Worm (Caenorhabditis elegans): Measurements from ENCODE around the gene vhp-1.

Gene vhp-1

ce11 chrII:5341573-5341972 is 18.5 kb downstream of the vhp-1 start:
- TF ChIP-seq ama-1 (optimal IDR thresholded peaks at IDR 0.05) (no peak), hmbx-1 (tag; optimal IDR thresholded peaks at IDR 0.05) (no peak), tbx-37 (GFP tag; conservative IDR thresholded peaks at IDR 0.05) (no peak), ets-7 (tag; optimal IDR thresholded peaks at IDR 0.05) (no peak), aly-1 (tag; optimal IDR thresholded peaks at IDR 0.05) (no peak), scrt-1 (GFP tag; IDR thresholded peaks at IDR 0.05) (no peak), hmg-4 (GFP tag; optimal IDR thresholded peaks at IDR 0.05) (no peak), F13C5.2 (tag; optimal IDR thresholded peaks at IDR 0.05) (no peak), sea-1 (GFP tag; conservative IDR thresholded peaks at IDR 0.05) (no peak), pes-1 (GFP tag; IDR thresholded peaks at IDR 0.05) (no peak), ceh-36 (tag; optimal IDR thresholded peaks at IDR 0.05) (no peak), tra-4 (tag; optimal IDR thresholded peaks at IDR 0.05) (no peak), ceh-13 (GFP tag; optimal IDR thresholded peaks at IDR 0.05) (no peak), tbx-11 (GFP tag; IDR thresholded peaks at IDR 0.05) (no peak), B0310.2 (tag; optimal IDR thresholded peaks at IDR 0.05) (no peak), flt-1 (GFP tag; IDR thresholded peaks at IDR 0.05) (no peak), hnd-1 (tag; optimal IDR thresholded peaks at IDR 0.05) (no peak)

- no peak for TF ChIP-seq hnd-1 (tag; optimal IDR thresholded peaks at IDR 0.05)
- no peak for TF ChIP-seq hmbx-1 (tag; optimal IDR thresholded peaks at IDR 0.05)
- TF ChIP-seq F13C5.2 (tag; optimal IDR thresholded peaks at IDR 0.05), result no peak
- no peak for TF ChIP-seq tbx-11 (GFP tag; IDR thresholded peaks at IDR 0.05)
- TF ChIP-seq ets-7 (tag; optimal IDR thresholded peaks at IDR 0.05), result no peak
- TF ChIP-seq flt-1 (GFP tag; IDR thresholded peaks at IDR 0.05), result no peak
- no peak for TF ChIP-seq ceh-13 (GFP tag; optimal IDR thresholded peaks at IDR 0.05)
- TF ChIP-seq hmg-4 (GFP tag; optimal IDR thresholded peaks at IDR 0.05), result no peak
- no peak for TF ChIP-seq pes-1 (GFP tag; IDR thresholded peaks at IDR 0.05)
- no peak for TF ChIP-seq aly-1 (tag; optimal IDR thresholded peaks at IDR 0.05)
- no peak for TF ChIP-seq B0310.2 (tag; optimal IDR thresholded peaks at IDR 0.05)
Measured at ce11 chrII:5342412-5342811, 19.3 kb downstream of the vhp-1 start.

ce11 chrII:5344775-5345174 is 21.7 kb downstream of the vhp-1 start, which contains the start of gene F09E5.14:
TSS of gene F09E5.14 (minus strand) at chrII:5344875.
- TF ChIP-seq ceh-36 (tag; optimal IDR thresholded peaks at IDR 0.05) (no peak), hmbx-1 (tag; optimal IDR thresholded peaks at IDR 0.05) (no peak), ets-7 (tag; optimal IDR thresholded peaks at IDR 0.05) (no peak), aly-1 (tag; optimal IDR thresholded peaks at IDR 0.05) (no peak), tbx-37 (GFP tag; conservative IDR thresholded peaks at IDR 0.05) (no peak), B0310.2 (tag; optimal IDR thresholded peaks at IDR 0.05) (no peak), ceh-13 (GFP tag; optimal IDR thresholded peaks at IDR 0.05) (no peak), F13C5.2 (tag; optimal IDR thresholded peaks at IDR 0.05) (no peak), hmg-4 (GFP tag; optimal IDR thresholded peaks at IDR 0.05) (no peak), hnd-1 (tag; optimal IDR thresholded peaks at IDR 0.05) (no peak), sea-1 (GFP tag; conservative IDR thresholded peaks at IDR 0.05) (no peak), scrt-1 (GFP tag; IDR thresholded peaks at IDR 0.05) (no peak), flt-1 (GFP tag; IDR thresholded peaks at IDR 0.05) (no peak), pes-1 (GFP tag; IDR thresholded peaks at IDR 0.05) (no peak), ama-1 (optimal IDR thresholded peaks at IDR 0.05) (no peak), tbx-11 (GFP tag; IDR thresholded peaks at IDR 0.05) (no peak), tra-4 (tag; optimal IDR thresholded peaks at IDR 0.05) (no peak)

ce11 chrII:5346350-5346749 is 23.3 kb downstream of the vhp-1 start:
- 0 out of 2 replicates have a peak, but pooled peaks have one; percentile 35 for TF ChIP-seq tbx-37 (GFP tag; conservative IDR thresholded peaks at IDR 0.05)
- TF ChIP-seq pes-1 (GFP tag; IDR thresholded peaks at IDR 0.05), result peak; percentile 79; the same call in 1 of the 2 replicates
- TF ChIP-seq scrt-1 (GFP tag; IDR thresholded peaks at IDR 0.05), result peak; percentile 66; the same call in 1 of the 2 replicates
- peak; percentile 78; the same call in 1 of the 2 replicates for TF ChIP-seq tbx-11 (GFP tag; IDR thresholded peaks at IDR 0.05)
- TF ChIP-seq flt-1 (GFP tag; IDR thresholded peaks at IDR 0.05), result 0 out of 2 replicates have a peak, but pooled peaks have one; percentile 32
- TF ChIP-seq sea-1 (GFP tag; conservative IDR thresholded peaks at IDR 0.05), result peak; percentile 87

ce11 chrII:5350357-5350756 is 27.3 kb downstream of the vhp-1 start, which contains the start of gene F09E5.8:
TSS of gene F09E5.8 (plus strand) at chrII:5350669.
- TF ChIP-seq tbx-11 (GFP tag; IDR thresholded peaks at IDR 0.05) (peak; percentile 76), pes-1 (GFP tag; IDR thresholded peaks at IDR 0.05) (peak; percentile 81), scrt-1 (GFP tag; IDR thresholded peaks at IDR 0.05) (0 out of 2 replicates have a peak, but pooled peaks have one; percentile 35)

- TF ChIP-seq ceh-36 (tag; optimal IDR thresholded peaks at IDR 0.05), result no peak
- TF ChIP-seq hmg-4 (GFP tag; optimal IDR thresholded peaks at IDR 0.05), result no peak
- no peak for TF ChIP-seq tbx-11 (GFP tag; IDR thresholded peaks at IDR 0.05)
- TF ChIP-seq hmbx-1 (tag; optimal IDR thresholded peaks at IDR 0.05), result no peak
- no peak for TF ChIP-seq pes-1 (GFP tag; IDR thresholded peaks at IDR 0.05)
- no peak for TF ChIP-seq aly-1 (tag; optimal IDR thresholded peaks at IDR 0.05)
- no peak for TF ChIP-seq sea-1 (GFP tag; conservative IDR thresholded peaks at IDR 0.05)
- TF ChIP-seq ceh-13 (GFP tag; optimal IDR thresholded peaks at IDR 0.05), result no peak
Measured at ce11 chrII:5351799-5352198, 28.7 kb downstream of the vhp-1 start, which contains the start of gene F09E5.7. TSS of gene F09E5.7 (plus strand) at chrII:5352099.

- TF ChIP-seq hmg-4 (GFP tag; optimal IDR thresholded peaks at IDR 0.05) (no peak), pes-1 (GFP tag; IDR thresholded peaks at IDR 0.05) (peak; percentile 46; the same call in 1 of the 2 replicates)
Measured at ce11 chrII:5353642-5354041, 30.6 kb downstream of the vhp-1 start.

- no peak for TF ChIP-seq hmbx-1 (tag; optimal IDR thresholded peaks at IDR 0.05)
- no peak for TF ChIP-seq aly-1 (tag; optimal IDR thresholded peaks at IDR 0.05)
- TF ChIP-seq hnd-1 (tag; optimal IDR thresholded peaks at IDR 0.05), result no peak
- TF ChIP-seq ets-7 (tag; optimal IDR thresholded peaks at IDR 0.05), result no peak
- no peak for TF ChIP-seq tra-4 (tag; optimal IDR thresholded peaks at IDR 0.05)
- TF ChIP-seq tbx-11 (GFP tag; IDR thresholded peaks at IDR 0.05), result no peak
- TF ChIP-seq ama-1 (optimal IDR thresholded peaks at IDR 0.05), result no peak
- no peak for TF ChIP-seq F13C5.2 (tag; optimal IDR thresholded peaks at IDR 0.05)
- TF ChIP-seq pes-1 (GFP tag; IDR thresholded peaks at IDR 0.05), result no peak
- no peak for TF ChIP-seq ceh-13 (GFP tag; optimal IDR thresholded peaks at IDR 0.05)
Measured at ce11 chrII:5355384-5355783, 32.3 kb downstream of the vhp-1 start, which contains the start of gene srg-69. TSS of gene srg-69 (plus strand) at chrII:5355684.

Measured in whole organism, early embryonic.